Fruit fly (Drosophila melanogaster) whole organism, embryonic: ENCODE results near the gene nwk.
A peak's percentile ranks its signal among the peaks of the same experiment; 100 is the strongest.

Experiments used
- CG12236 ChIP-seq: fragments of 200-800 bp; sonication (Bioruptor generic); optimal IDR thresholded peaks from 2 replicates; lab custom pipeline; 2016; ENCODE audit warnings: missing biosample characterization, missing genetic modification characterization
- CG12659 ChIP-seq: fragments of 200-800 bp; sonication (Bioruptor generic); optimal IDR thresholded peaks from 3 replicates; lab custom pipeline; 2017; ENCODE audit warnings: mild to moderate bottlenecking, missing biosample characterization, missing genetic modification reagents, missing genetic modification characterization
- CG18619 ChIP-seq: fragments of 200-800 bp; sonication (Bioruptor generic); optimal IDR thresholded peaks from 3 replicates; lab custom pipeline; 2017; ENCODE audit warnings: missing biosample characterization, mild to moderate bottlenecking, missing genetic modification characterization
- Dll ChIP-seq: fragments of 200-800 bp; sonication (Bioruptor generic); IDR thresholded peaks from 4 replicates; pipeline ENCODE4 v1.3.6; 2022; ENCODE audit warnings: missing biosample characterization, missing genetic modification characterization; ENCODE audit not compliant: partially characterized antibody
- Hmr ChIP-seq: fragments of 200-800 bp; sonication (Bioruptor generic); optimal IDR thresholded peaks from 3 replicates; lab custom pipeline; 2017; ENCODE audit warnings: mild to moderate bottlenecking, missing biosample characterization, missing genetic modification reagents, missing genetic modification characterization
- MESR4 ChIP-seq: fragments of 200-800 bp; sonication (Bioruptor generic); optimal IDR thresholded peaks from 2 replicates; lab custom pipeline; 2018; ENCODE audit warnings: missing biosample characterization, mild to moderate bottlenecking, missing genetic modification characterization, moderate library complexity
- Trl ChIP-seq, 3 experiments: fragments of >200 bp in 2 of 3; fragments of 200-800 bp in 1 of 3; sonication (Bioruptor generic) in 1 of 3; optimal IDR thresholded peaks; 2 replicates in 1 of 3; 3 replicates in 2 of 3; lab custom pipeline; 2016 to 2017; ENCODE audit warnings: missing biosample characterization in 1 of 3, missing genetic modification characterization in 1 of 3
- abd-A ChIP-seq: fragments of 200-800 bp; sonication (Bioruptor generic); optimal IDR thresholded peaks from 3 replicates; lab custom pipeline; 2019; ENCODE audit warnings: missing biosample characterization, mild to moderate bottlenecking, missing genetic modification characterization, moderate library complexity
- amos ChIP-seq: fragments of 200-800 bp; sonication (Bioruptor generic); IDR thresholded peaks from 2 replicates; pipeline ENCODE4 v1.3.6; 2022; ENCODE audit warnings: missing biosample characterization, missing genetic modification characterization; ENCODE audit not compliant: partially characterized antibody
- en ChIP-seq: fragments of 200-800 bp; sonication (Bioruptor generic); optimal IDR thresholded peaks from 2 replicates; lab custom pipeline; 2016; ENCODE audit warnings: missing biosample characterization, missing genetic modification characterization
- gro ChIP-seq: fragments of 200-800 bp; sonication (Bioruptor generic); optimal IDR thresholded peaks from 2 replicates; lab custom pipeline; 2016; ENCODE audit warnings: missing biosample characterization, missing genetic modification characterization
- sens-2 ChIP-seq: fragments of 200-800 bp; sonication (Bioruptor generic); IDR thresholded peaks from 2 replicates; pipeline ENCODE4 v1.3.6; 2022; ENCODE audit warnings: missing biosample characterization, missing genetic modification characterization
- usp ChIP-seq: fragments of >200 bp; optimal IDR thresholded peaks from 2 replicates; lab custom pipeline; 2017; ENCODE audit warnings: missing biosample characterization, missing genetic modification characterization

DNA sequence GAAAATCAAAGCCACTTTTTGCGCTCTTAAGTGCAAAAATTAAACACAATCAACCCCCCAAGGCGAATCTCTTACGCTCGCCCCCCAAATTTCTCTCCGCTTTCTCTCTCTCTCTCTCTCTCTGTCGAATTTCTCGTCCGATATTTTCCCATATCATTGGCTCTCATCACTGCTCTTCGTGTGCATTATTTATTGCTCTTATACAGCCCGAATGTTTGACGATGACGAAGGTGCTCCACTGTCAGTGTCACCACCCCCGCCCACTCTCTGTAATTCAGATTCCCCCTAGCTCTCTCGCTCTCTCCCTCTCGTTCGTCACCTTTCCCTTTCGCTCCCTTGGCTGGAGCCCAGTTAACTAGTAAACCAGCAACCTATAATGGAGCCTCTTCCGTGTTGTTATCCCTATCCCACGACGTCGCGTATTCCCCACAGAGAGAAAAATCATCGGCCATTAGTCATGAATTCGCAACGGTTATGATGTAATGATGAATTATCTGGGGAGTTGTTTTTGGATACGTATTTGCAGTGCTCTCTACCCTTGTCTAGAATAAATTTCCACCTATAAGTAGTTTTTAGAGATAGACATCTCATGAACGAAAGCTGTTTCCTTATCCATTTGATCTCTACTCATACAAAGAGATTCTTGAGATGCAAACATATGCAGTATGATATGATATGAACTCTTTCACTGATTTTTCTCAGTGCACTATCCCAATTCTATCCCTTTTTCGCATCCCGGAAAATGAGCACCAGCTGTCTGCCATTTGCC lies 9.8 kb upstream of the nwk start:
- TF ChIP-seq amos (GFP tag; lab: Robert Waterston, UW), result no peak
- peak; percentile 90 to 92 for TF ChIP-seq Trl (optimal IDR thresholded peaks at IDR 0.05; lab: Kevin White, UChicago)
- peak; percentile 18 for TF ChIP-seq Trl (GFP tag; optimal IDR thresholded peaks at IDR 0.05; lab: Kevin White, UChicago)
- no peak for TF ChIP-seq usp (GFP tag; lab: Kevin White, UChicago)
- TF ChIP-seq en, result peak; percentile 28
- peak; percentile 4 for TF ChIP-seq CG12236 (GFP tag; lab: Kevin White, UChicago)
- peak; percentile 46 for TF ChIP-seq CG12659 (GFP tag; lab: Kevin White, UChicago)
- no peak for TF ChIP-seq Dll (GFP tag; lab: Robert Waterston, UW)
- peak; percentile 58 for TF ChIP-seq CG18619 (GFP tag; lab: Kevin White, UChicago)
- TF ChIP-seq MESR4 (GFP tag; lab: Kevin White, UChicago), result no peak
- peak; percentile 58 for TF ChIP-seq gro (GFP tag; lab: Kevin White, UChicago)
- TF ChIP-seq Hmr (GFP tag; lab: Kevin White, UChicago), result peak; percentile 76
- no peak for TF ChIP-seq abd-A (tag; lab: Kevin White, UChicago)
- TF ChIP-seq sens-2 (GFP tag; lab: Robert Waterston, UW), result no peak
